Worm (Caenorhabditis elegans): ENCODE results near the gene spig-7.

spig-7 gene

DNA sequence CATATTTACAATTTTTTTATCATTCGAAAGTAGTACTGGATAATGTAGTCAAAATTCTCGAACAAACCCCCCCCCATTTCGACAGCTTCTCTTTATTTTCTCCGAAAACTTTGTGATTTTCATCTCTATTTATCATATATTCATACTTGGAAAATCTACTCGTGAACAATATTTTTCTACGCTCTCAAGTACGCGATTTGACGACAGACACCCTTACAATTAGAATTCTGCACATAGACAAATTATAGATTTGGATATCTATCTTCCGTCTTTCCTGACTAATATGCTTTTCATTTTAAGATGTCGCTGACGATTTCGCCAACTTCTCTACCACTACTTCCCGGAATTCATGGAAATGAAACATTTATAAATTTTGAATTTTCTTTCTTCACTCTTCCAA is 11.4 kb downstream of the spig-7 start, which contains the start of gene sru-28:
Gene sru-28, plus strand, starts transcription at position 301 of the 400 bp plus-strand sequence.
- no peak for TF ChIP-seq sea-1 (GFP tag; conservative IDR thresholded peaks at IDR 0.05)
- no peak for TF ChIP-seq pes-1 (GFP tag; IDR thresholded peaks at IDR 0.05)
- TF ChIP-seq tbx-11 (GFP tag; IDR thresholded peaks at IDR 0.05), result no peak
- TF ChIP-seq aly-1 (tag; optimal IDR thresholded peaks at IDR 0.05), result no peak
- TF ChIP-seq hmg-4 (GFP tag; optimal IDR thresholded peaks at IDR 0.05), result no peak
- no peak for TF ChIP-seq tbx-37 (GFP tag; conservative IDR thresholded peaks at IDR 0.05)
- TF ChIP-seq ceh-36 (tag; optimal IDR thresholded peaks at IDR 0.05), result no peak
- TF ChIP-seq scrt-1 (GFP tag; IDR thresholded peaks at IDR 0.05), result no peak
- TF ChIP-seq hmbx-1 (tag; optimal IDR thresholded peaks at IDR 0.05), result no peak
- TF ChIP-seq ama-1 (optimal IDR thresholded peaks at IDR 0.05), result no peak
- no peak for TF ChIP-seq hnd-1 (tag; optimal IDR thresholded peaks at IDR 0.05)
- no peak for TF ChIP-seq flt-1 (GFP tag; IDR thresholded peaks at IDR 0.05)
- TF ChIP-seq ets-7 (tag; optimal IDR thresholded peaks at IDR 0.05), result no peak

DNA sequence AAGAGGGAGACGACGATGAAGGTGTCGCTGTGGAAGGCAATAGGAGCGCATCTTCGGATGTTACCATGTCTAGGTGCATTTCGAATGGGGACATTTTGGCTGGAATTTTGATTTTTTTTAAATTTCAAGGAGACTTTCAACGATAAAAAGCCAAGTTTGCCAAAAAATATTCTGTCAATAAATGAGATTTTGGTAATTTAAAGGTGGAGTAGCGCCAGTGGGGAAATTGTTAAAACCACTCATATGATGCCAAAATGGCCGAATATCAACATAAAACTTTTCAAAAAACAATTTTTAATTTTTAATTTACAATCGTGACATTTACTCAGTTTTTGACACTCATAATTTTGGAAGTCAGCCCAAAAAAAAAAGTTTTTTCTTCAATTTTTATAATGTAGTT is 17.0 kb downstream of the spig-7 start, which contains the start of gene nhr-260:
Gene nhr-260, minus strand, starts transcription at position 101 of the 400 bp plus-strand sequence.
- no peak for TF ChIP-seq hnd-1 (tag; optimal IDR thresholded peaks at IDR 0.05)
- no peak for TF ChIP-seq ets-7 (tag; optimal IDR thresholded peaks at IDR 0.05)
- no peak for TF ChIP-seq ceh-13 (GFP tag; optimal IDR thresholded peaks at IDR 0.05)
- no peak for TF ChIP-seq pes-1 (GFP tag; IDR thresholded peaks at IDR 0.05)
- no peak for TF ChIP-seq hmbx-1 (tag; optimal IDR thresholded peaks at IDR 0.05)
- no peak for TF ChIP-seq tbx-11 (GFP tag; IDR thresholded peaks at IDR 0.05)
- no peak for TF ChIP-seq ceh-36 (tag; optimal IDR thresholded peaks at IDR 0.05)
- TF ChIP-seq scrt-1 (GFP tag; IDR thresholded peaks at IDR 0.05), result no peak
- TF ChIP-seq aly-1 (tag; optimal IDR thresholded peaks at IDR 0.05), result no peak
- no peak for TF ChIP-seq sea-1 (GFP tag; conservative IDR thresholded peaks at IDR 0.05)
- no peak for TF ChIP-seq F13C5.2 (tag; optimal IDR thresholded peaks at IDR 0.05)
- TF ChIP-seq ama-1 (optimal IDR thresholded peaks at IDR 0.05), result no peak
- no peak for TF ChIP-seq B0310.2 (tag; optimal IDR thresholded peaks at IDR 0.05)
- TF ChIP-seq tbx-37 (GFP tag; conservative IDR thresholded peaks at IDR 0.05), result no peak
- no peak for TF ChIP-seq tra-4 (tag; optimal IDR thresholded peaks at IDR 0.05)
- no peak for TF ChIP-seq flt-1 (GFP tag; IDR thresholded peaks at IDR 0.05)
- no peak for TF ChIP-seq hmg-4 (GFP tag; optimal IDR thresholded peaks at IDR 0.05)

DNA sequence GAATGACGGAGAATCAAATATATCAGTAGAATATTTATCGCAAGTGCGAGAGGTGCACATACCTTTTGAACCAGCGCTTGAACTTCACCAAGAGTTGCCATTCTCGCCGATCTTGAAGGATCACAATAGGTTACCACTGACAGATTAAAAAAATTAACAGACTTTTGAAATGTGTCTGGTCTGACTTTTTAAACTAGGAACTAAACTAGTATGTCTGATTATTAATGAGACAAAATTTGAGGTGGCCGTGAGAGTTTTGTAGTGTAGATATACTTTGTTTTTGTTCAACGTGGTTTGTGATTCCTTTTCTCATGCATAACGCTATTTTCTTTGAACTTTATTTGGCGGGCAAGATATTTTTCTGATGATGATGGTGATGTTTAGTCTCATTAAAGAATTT is 27.3 kb downstream of the spig-7 start, which contains the start of gene str-240:
Gene str-240, minus strand, starts transcription at position 101 of the 400 bp plus-strand sequence.
- TF ChIP-seq scrt-1 (GFP tag; IDR thresholded peaks at IDR 0.05), result no peak
- TF ChIP-seq hnd-1 (tag; optimal IDR thresholded peaks at IDR 0.05), result no peak
- TF ChIP-seq tra-4 (tag; optimal IDR thresholded peaks at IDR 0.05), result no peak
- TF ChIP-seq pes-1 (GFP tag; IDR thresholded peaks at IDR 0.05), result no peak
- TF ChIP-seq tbx-11 (GFP tag; IDR thresholded peaks at IDR 0.05), result no peak
- no peak for TF ChIP-seq B0310.2 (tag; optimal IDR thresholded peaks at IDR 0.05)
- TF ChIP-seq aly-1 (tag; optimal IDR thresholded peaks at IDR 0.05), result no peak
- no peak for TF ChIP-seq F13C5.2 (tag; optimal IDR thresholded peaks at IDR 0.05)
- TF ChIP-seq ceh-36 (tag; optimal IDR thresholded peaks at IDR 0.05), result no peak

DNA sequence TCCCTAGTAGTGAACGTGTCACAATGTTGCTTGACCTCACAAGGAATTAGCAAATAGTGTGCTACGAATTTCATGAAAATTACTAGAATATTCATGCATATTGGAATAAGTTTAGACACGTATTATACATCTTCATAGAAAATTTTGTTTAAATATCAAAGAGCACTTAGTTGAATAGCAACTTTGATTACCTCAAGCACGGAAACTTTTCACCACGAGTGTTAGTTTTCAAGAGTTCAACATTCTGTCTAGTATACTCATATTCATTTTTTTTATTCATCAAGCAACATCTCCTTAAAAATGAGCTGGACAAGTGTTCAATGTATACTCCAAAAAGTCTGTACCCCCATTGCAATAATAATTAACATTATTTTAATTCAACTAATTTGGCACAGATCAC is 27.9 kb downstream of the spig-7 start, which contains the start of gene str-243:
Gene str-243, plus strand, starts transcription at position 301 of the 400 bp plus-strand sequence.
- TF ChIP-seq tra-4 (tag; optimal IDR thresholded peaks at IDR 0.05) (no peak), ceh-13 (GFP tag; optimal IDR thresholded peaks at IDR 0.05) (no peak), flt-1 (GFP tag; IDR thresholded peaks at IDR 0.05) (no peak), ceh-36 (tag; optimal IDR thresholded peaks at IDR 0.05) (no peak), B0310.2 (tag; optimal IDR thresholded peaks at IDR 0.05) (no peak), ets-7 (tag; optimal IDR thresholded peaks at IDR 0.05) (no peak), hnd-1 (tag; optimal IDR thresholded peaks at IDR 0.05) (no peak), hmbx-1 (tag; optimal IDR thresholded peaks at IDR 0.05) (no peak), tbx-11 (GFP tag; IDR thresholded peaks at IDR 0.05) (no peak), hmg-4 (GFP tag; optimal IDR thresholded peaks at IDR 0.05) (no peak)

DNA sequence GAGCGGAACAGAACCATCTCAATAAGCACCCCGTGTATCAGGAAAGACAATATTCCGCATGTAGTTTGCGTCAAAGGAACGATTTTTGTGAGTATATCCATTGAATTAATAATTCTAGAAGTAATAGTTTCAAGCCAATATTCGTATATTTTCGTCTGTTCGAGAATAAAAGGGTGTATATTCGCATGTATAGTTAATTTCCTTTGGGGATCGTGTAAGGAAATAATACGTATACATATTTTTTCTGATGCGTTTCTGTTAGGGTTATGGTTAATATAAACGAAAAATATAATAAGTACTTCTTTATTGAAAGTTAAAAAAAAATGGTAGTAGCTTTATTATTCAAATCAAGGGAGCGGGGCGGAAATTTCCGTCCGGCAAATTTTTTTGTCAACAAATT is 33.4 kb downstream of the spig-7 start, which contains the start of gene str-236:
Gene str-236, minus strand, starts transcription at position 101 of the 400 bp plus-strand sequence.
- TF ChIP-seq hmbx-1 (tag; optimal IDR thresholded peaks at IDR 0.05) (no peak), pes-1 (GFP tag; IDR thresholded peaks at IDR 0.05) (no peak), aly-1 (tag; optimal IDR thresholded peaks at IDR 0.05) (no peak), hmg-4 (GFP tag; optimal IDR thresholded peaks at IDR 0.05) (no peak), B0310.2 (tag; optimal IDR thresholded peaks at IDR 0.05) (no peak), ceh-13 (GFP tag; optimal IDR thresholded peaks at IDR 0.05) (no peak), tbx-37 (GFP tag; conservative IDR thresholded peaks at IDR 0.05) (no peak), tra-4 (tag; optimal IDR thresholded peaks at IDR 0.05) (no peak), sea-1 (GFP tag; conservative IDR thresholded peaks at IDR 0.05) (no peak), ceh-36 (tag; optimal IDR thresholded peaks at IDR 0.05) (no peak)

DNA sequence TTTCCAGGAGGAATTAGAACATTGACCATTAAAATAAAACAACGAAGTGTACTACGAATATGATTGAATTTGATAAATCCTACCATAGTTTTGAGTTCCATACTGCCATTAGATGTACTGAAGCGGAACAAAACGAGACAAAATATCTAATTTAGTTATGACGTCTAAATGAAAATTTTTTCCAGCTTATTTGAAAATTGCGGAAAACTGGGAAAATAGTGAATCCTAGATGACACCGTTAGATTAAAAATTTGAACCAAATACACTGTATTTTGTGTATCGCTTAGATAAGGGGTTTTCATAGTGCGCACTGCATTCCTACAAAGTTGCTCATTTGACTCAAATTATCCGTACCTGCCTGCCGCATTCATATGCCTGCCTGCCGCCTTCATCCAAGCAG is 36.6 kb downstream of the spig-7 start, which contains the start of gene K02H11.4:
Gene K02H11.4, minus strand, starts transcription at position 101 of the 400 bp plus-strand sequence.
- TF ChIP-seq B0310.2 (tag; optimal IDR thresholded peaks at IDR 0.05), result no peak
- no peak for TF ChIP-seq hmg-4 (GFP tag; optimal IDR thresholded peaks at IDR 0.05)

DNA sequence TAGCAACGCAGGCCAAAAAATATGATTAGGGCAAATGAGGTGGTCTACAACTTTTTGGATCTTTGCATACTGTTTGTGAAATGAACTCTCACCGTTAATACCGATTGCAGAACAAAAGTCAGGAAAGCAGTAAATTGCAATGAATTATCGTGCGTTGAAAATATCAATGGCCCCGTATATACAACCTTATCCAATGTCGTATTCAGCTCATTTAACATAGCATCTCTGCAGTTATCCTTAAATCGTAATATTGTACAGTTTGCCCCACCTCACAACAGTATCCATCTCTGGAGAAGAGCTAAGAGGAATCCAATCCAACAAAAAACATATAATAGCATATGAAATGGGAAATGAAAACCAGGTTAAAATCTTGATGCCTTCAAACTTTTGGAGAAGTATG is 37.9 kb downstream of the spig-7 start:
- TF ChIP-seq hnd-1 (tag; optimal IDR thresholded peaks at IDR 0.05) (no peak), ets-7 (tag; optimal IDR thresholded peaks at IDR 0.05) (no peak)

DNA sequence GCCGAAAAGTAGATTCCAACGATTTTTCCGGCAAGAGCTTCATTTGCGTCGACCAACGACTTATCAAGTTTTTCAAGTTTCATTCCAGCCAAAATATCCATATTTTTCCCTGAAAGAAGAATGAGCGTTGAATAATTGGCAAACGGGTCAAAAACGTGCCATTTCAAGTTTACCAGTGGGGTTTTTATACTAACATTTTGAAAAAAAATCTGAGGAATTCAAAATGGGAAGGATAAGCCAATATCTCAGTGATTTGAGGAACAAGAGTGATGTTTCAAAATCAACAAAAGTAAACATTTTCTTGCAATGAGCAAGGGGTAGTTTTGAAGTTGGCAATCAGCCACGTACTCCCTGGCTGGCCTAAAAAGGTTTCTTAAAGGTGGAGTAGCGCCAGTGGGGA is 39.7 kb downstream of the spig-7 start, which contains the start of gene trx-5:
Gene trx-5, minus strand, starts transcription at position 101 of the 400 bp plus-strand sequence.
- TF ChIP-seq flt-1 (GFP tag; IDR thresholded peaks at IDR 0.05) (no peak), hmbx-1 (tag; optimal IDR thresholded peaks at IDR 0.05) (no peak), B0310.2 (tag; optimal IDR thresholded peaks at IDR 0.05) (no peak), scrt-1 (GFP tag; IDR thresholded peaks at IDR 0.05) (no peak), ceh-36 (tag; optimal IDR thresholded peaks at IDR 0.05) (no peak), ceh-13 (GFP tag; optimal IDR thresholded peaks at IDR 0.05) (no peak)

All from whole organism, early embryonic.